Worm (Caenorhabditis elegans): ENCODE data around the gene C54F6.5.

Gene C54F6.5

DNA sequence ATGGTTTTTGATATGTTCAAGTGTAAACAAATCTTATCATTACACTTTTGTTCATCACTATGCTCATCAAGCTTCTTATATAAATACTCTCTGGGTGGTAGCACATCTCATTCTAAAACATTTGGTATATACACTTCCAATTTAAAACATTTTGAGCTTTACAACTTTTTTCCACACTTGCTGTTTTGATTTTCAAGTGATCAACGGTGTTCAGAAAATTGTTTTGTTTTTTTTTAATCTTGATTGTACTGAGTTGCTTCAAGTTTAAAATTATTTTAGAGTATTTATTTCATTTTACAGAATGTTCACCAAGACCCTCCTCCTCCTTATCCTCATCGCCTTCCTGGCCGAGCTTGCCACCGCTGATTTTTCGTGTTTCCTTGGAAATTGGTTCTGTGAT, at the start of gene C54F6.5:
C54F6.5 (plus strand) TSS at position 301 of the 400 bp plus-strand sequence.
- TF ChIP-seq tra-4 (tag; optimal IDR thresholded peaks at IDR 0.05), result no peak
- no peak for TF ChIP-seq F13C5.2 (tag; optimal IDR thresholded peaks at IDR 0.05)
- no peak for TF ChIP-seq sea-1 (GFP tag; conservative IDR thresholded peaks at IDR 0.05)
- TF ChIP-seq B0310.2 (tag; optimal IDR thresholded peaks at IDR 0.05), result no peak
- TF ChIP-seq ama-1 (optimal IDR thresholded peaks at IDR 0.05), result no peak
- TF ChIP-seq hmg-4 (GFP tag; optimal IDR thresholded peaks at IDR 0.05), result no peak
- TF ChIP-seq aly-1 (tag; optimal IDR thresholded peaks at IDR 0.05), result no peak
- no peak for TF ChIP-seq flt-1 (GFP tag; IDR thresholded peaks at IDR 0.05)
- no peak for TF ChIP-seq hmbx-1 (tag; optimal IDR thresholded peaks at IDR 0.05)
- TF ChIP-seq scrt-1 (GFP tag; IDR thresholded peaks at IDR 0.05), result no peak

DNA sequence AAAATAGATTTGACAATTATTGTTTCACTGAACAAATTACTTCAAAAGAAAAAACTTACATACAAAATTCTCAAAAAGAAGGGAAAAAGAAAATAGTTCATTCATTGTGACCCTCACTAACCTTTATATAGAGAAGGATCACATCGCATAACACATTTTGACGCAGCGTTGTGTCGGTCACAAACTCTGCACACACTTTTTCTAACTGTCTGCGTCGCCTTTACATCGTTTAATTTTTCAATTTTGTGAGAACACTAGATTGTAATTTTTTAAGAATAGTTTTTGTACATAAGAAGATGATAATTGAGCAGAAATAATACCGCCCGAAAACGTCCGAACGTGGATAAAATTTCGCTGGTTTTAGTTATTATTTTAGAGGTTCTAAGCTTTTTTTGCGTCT, 48.0 kb upstream of the C54F6.5 start, which contains the start of gene C18B10.6:
C18B10.6 (minus strand) TSS at position 101 of the 400 bp plus-strand sequence.
- TF ChIP-seq pes-1 (GFP tag; IDR thresholded peaks at IDR 0.05) (no peak), hmg-4 (GFP tag; optimal IDR thresholded peaks at IDR 0.05) (no peak), flt-1 (GFP tag; IDR thresholded peaks at IDR 0.05) (no peak), sea-1 (GFP tag; conservative IDR thresholded peaks at IDR 0.05) (no peak), ceh-13 (GFP tag; optimal IDR thresholded peaks at IDR 0.05) (no peak), F13C5.2 (tag; optimal IDR thresholded peaks at IDR 0.05) (no peak), tbx-37 (GFP tag; conservative IDR thresholded peaks at IDR 0.05) (no peak), hmbx-1 (tag; optimal IDR thresholded peaks at IDR 0.05) (no peak), tra-4 (tag; optimal IDR thresholded peaks at IDR 0.05) (no peak), scrt-1 (GFP tag; IDR thresholded peaks at IDR 0.05) (no peak), ets-7 (tag; optimal IDR thresholded peaks at IDR 0.05) (no peak)

DNA sequence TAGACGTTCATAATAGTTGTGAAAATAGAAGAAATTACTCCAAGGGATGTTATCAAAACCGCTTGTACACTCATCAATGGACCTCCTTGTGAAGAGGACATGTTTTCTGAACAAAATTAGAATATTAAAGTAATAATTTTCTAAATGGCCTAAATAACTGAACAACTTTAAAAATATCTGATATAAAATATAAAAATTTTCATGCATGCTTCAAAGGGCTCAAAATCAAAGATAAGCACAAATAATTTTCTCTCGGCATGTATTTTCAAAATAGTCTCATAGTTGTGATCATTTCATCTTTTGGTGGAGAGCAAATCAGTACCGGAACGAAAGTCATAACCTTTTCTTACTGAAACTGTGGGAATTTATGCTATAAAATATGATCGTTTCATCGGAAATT, 43.9 kb upstream of the C54F6.5 start, which contains the start of gene srbc-8:
srbc-8 (minus strand) TSS at position 101 of the 400 bp plus-strand sequence.
- TF ChIP-seq hnd-1 (tag; optimal IDR thresholded peaks at IDR 0.05), result no peak
- TF ChIP-seq ama-1 (optimal IDR thresholded peaks at IDR 0.05), result no peak
- no peak for TF ChIP-seq hmg-4 (GFP tag; optimal IDR thresholded peaks at IDR 0.05)
- no peak for TF ChIP-seq scrt-1 (GFP tag; IDR thresholded peaks at IDR 0.05)
- TF ChIP-seq hmbx-1 (tag; optimal IDR thresholded peaks at IDR 0.05), result no peak
- TF ChIP-seq tra-4 (tag; optimal IDR thresholded peaks at IDR 0.05), result no peak
- TF ChIP-seq ceh-36 (tag; optimal IDR thresholded peaks at IDR 0.05), result no peak
- TF ChIP-seq flt-1 (GFP tag; IDR thresholded peaks at IDR 0.05), result no peak
- TF ChIP-seq F13C5.2 (tag; optimal IDR thresholded peaks at IDR 0.05), result no peak

DNA sequence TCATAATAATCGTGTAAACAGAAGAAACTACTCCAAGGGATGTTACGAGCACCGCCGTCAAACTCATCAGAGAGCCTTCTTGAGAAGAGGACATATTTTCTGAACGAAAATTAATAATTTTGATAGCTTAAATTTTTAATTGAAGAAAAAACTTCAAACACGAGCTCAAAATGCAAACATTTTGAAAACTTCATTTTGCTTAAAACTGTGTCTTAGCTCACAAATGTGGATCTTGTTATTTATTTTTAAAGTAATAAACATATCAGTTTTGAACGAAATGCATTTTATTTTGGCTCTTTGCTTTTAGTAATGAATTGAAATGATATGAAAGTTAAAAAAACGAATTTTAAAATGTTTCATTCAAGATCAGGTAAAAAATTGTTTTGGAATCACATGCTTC, 41.4 kb upstream of the C54F6.5 start, which contains the start of gene srbc-7:
srbc-7 (minus strand) TSS at position 101 of the 400 bp plus-strand sequence.
- TF ChIP-seq ama-1 (optimal IDR thresholded peaks at IDR 0.05) (no peak), tbx-11 (GFP tag; IDR thresholded peaks at IDR 0.05) (no peak), hmg-4 (GFP tag; optimal IDR thresholded peaks at IDR 0.05) (no peak)

DNA sequence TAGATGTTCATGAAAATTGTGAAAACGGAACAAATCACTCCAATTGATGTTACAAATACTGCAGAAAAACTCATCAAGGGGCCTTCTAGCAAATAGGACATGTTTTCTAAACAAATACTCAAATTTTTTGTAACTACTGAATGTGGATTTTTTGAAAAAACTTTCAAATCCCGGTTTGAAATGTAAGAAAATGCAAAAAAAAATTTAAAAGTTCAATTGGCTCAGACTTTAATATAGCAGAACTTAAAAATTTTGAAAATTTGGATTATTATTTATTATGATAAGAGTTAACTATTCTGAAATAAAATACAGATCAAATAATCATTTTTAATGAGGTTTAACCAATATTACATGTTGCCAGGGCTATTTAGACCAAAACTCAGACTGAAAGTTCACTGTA, 38.6 kb upstream of the C54F6.5 start, which contains the start of gene srbc-9:
srbc-9 (minus strand) TSS at position 101 of the 400 bp plus-strand sequence.
- TF ChIP-seq ceh-13 (GFP tag; optimal IDR thresholded peaks at IDR 0.05) (no peak), flt-1 (GFP tag; IDR thresholded peaks at IDR 0.05) (no peak), ets-7 (tag; optimal IDR thresholded peaks at IDR 0.05) (no peak), hmbx-1 (tag; optimal IDR thresholded peaks at IDR 0.05) (no peak), sea-1 (GFP tag; conservative IDR thresholded peaks at IDR 0.05) (no peak), tra-4 (tag; optimal IDR thresholded peaks at IDR 0.05) (no peak), hnd-1 (tag; optimal IDR thresholded peaks at IDR 0.05) (no peak), scrt-1 (GFP tag; IDR thresholded peaks at IDR 0.05) (no peak), tbx-37 (GFP tag; conservative IDR thresholded peaks at IDR 0.05) (no peak), F13C5.2 (tag; optimal IDR thresholded peaks at IDR 0.05) (no peak)

DNA sequence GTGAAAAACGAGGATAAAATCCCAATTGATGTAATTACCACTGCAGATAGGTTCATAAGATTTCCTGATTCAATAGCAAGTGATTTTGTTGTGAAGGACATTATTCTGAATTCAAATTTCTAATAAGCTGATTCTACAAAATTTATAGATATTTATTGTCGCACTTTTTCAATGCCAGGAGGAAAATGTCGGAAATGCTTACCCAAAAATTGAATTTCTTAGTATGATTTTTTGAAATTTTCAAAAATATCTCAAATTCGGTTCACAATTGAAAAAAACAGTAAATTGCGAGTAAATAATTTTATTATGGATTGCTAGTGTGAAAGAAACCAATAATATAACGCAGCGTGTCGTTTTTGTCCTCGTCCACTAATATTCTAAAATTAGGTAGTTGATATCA, 36.0 kb upstream of the C54F6.5 start, which contains the start of gene srbc-10:
srbc-10 (minus strand) TSS at position 101 of the 400 bp plus-strand sequence.
- TF ChIP-seq F13C5.2 (tag; optimal IDR thresholded peaks at IDR 0.05) (no peak), tra-4 (tag; optimal IDR thresholded peaks at IDR 0.05) (no peak), hmg-4 (GFP tag; optimal IDR thresholded peaks at IDR 0.05) (no peak), hnd-1 (tag; optimal IDR thresholded peaks at IDR 0.05) (no peak), ets-7 (tag; optimal IDR thresholded peaks at IDR 0.05) (no peak), B0310.2 (tag; optimal IDR thresholded peaks at IDR 0.05) (no peak), sea-1 (GFP tag; conservative IDR thresholded peaks at IDR 0.05) (no peak), aly-1 (tag; optimal IDR thresholded peaks at IDR 0.05) (no peak), scrt-1 (GFP tag; IDR thresholded peaks at IDR 0.05) (no peak), ceh-13 (GFP tag; optimal IDR thresholded peaks at IDR 0.05) (no peak), pes-1 (GFP tag; IDR thresholded peaks at IDR 0.05) (no peak)

DNA sequence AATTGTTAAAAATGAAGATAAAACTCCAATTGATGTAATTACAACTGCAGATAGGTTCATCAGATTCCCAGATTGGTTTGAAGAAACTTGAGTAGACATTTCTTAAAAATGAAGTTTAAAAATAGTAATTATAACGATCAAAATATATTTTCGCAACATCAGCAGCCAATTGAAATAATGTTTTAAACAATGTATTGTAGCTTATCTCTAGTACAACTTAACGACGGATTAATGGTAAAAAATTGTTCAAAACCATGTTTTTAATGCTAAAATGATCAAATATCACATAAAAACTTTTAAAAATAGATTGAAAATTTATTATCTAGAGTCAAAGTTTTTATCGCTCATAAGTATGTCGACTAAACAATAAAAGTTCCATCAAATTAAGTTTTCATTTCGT, 33.7 kb upstream of the C54F6.5 start, which contains the start of gene srbc-11:
srbc-11 (minus strand) TSS at position 101 of the 400 bp plus-strand sequence.
- TF ChIP-seq sea-1 (GFP tag; conservative IDR thresholded peaks at IDR 0.05), result no peak
- no peak for TF ChIP-seq ama-1 (optimal IDR thresholded peaks at IDR 0.05)
- no peak for TF ChIP-seq pes-1 (GFP tag; IDR thresholded peaks at IDR 0.05)
- TF ChIP-seq tbx-11 (GFP tag; IDR thresholded peaks at IDR 0.05), result no peak
- TF ChIP-seq B0310.2 (tag; optimal IDR thresholded peaks at IDR 0.05), result no peak
- no peak for TF ChIP-seq scrt-1 (GFP tag; IDR thresholded peaks at IDR 0.05)
- TF ChIP-seq tra-4 (tag; optimal IDR thresholded peaks at IDR 0.05), result no peak
- no peak for TF ChIP-seq hnd-1 (tag; optimal IDR thresholded peaks at IDR 0.05)
- TF ChIP-seq tbx-37 (GFP tag; conservative IDR thresholded peaks at IDR 0.05), result no peak
- TF ChIP-seq ets-7 (tag; optimal IDR thresholded peaks at IDR 0.05), result no peak

DNA sequence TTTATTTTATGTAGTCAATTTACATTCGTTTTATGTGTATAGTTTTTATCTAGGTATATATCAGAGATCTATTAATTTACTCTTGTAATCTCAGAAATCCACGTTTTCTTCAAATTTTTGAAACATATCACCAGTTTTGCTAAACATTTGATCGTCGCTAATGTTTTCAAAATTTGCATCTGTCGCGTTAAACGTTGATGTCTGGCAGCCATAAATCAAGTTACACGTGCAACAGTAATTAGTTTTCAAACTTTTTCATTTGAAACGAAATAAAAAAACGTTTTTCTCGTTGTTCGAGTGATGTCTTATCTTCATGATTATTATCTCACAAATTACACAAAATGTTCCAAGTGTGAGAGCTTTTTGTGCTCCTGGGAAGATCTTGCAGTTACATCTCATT, 31.5 kb upstream of the C54F6.5 start, which contains the start of gene srh-79:
srh-79 (plus strand) TSS at position 301 of the 400 bp plus-strand sequence.
- TF ChIP-seq hmbx-1 (tag; optimal IDR thresholded peaks at IDR 0.05) (no peak), hnd-1 (tag; optimal IDR thresholded peaks at IDR 0.05) (no peak), tra-4 (tag; optimal IDR thresholded peaks at IDR 0.05) (no peak), tbx-37 (GFP tag; conservative IDR thresholded peaks at IDR 0.05) (no peak), aly-1 (tag; optimal IDR thresholded peaks at IDR 0.05) (no peak), ceh-36 (tag; optimal IDR thresholded peaks at IDR 0.05) (no peak), tbx-11 (GFP tag; IDR thresholded peaks at IDR 0.05) (no peak), ama-1 (optimal IDR thresholded peaks at IDR 0.05) (no peak), hmg-4 (GFP tag; optimal IDR thresholded peaks at IDR 0.05) (no peak), ceh-13 (GFP tag; optimal IDR thresholded peaks at IDR 0.05) (no peak), sea-1 (GFP tag; conservative IDR thresholded peaks at IDR 0.05) (no peak), B0310.2 (tag; optimal IDR thresholded peaks at IDR 0.05) (no peak), F13C5.2 (tag; optimal IDR thresholded peaks at IDR 0.05) (no peak), scrt-1 (GFP tag; IDR thresholded peaks at IDR 0.05) (no peak), ets-7 (tag; optimal IDR thresholded peaks at IDR 0.05) (no peak), flt-1 (GFP tag; IDR thresholded peaks at IDR 0.05) (no peak), pes-1 (GFP tag; IDR thresholded peaks at IDR 0.05) (no peak)
